Worm (Caenorhabditis elegans) whole organism, young adult: ENCODE measurements around the gene F58E6.5.
A peak's percentile ranks its signal among the peaks of the same experiment; 100 is the strongest.

ENCODE experiments used
- B0019.2 ChIP-seq: fragments of 200-800 bp; sonication (Bioruptor generic); conservative IDR thresholded peaks from 2 replicates; pipeline ENCODE4 v1.3.6; 2022; ENCODE audit warnings: missing genetic modification reagents, missing genetic modification characterization, missing compliant biosample characterization
- F23B12.7 ChIP-seq: sonication (generic microtip); optimal IDR thresholded peaks from 2 replicates; lab custom pipeline; 2017; ENCODE audit warnings: missing genetic modification characterization, mild to moderate bottlenecking, missing compliant biosample characterization, antibody characterized with exemption, moderate library complexity; ENCODE audit not compliant: insufficient read depth
- F33H1.4 ChIP-seq: fragments of 200-800 bp; sonication (Bioruptor generic); IDR thresholded peaks from 2 replicates; pipeline ENCODE4 v1.3.6; 2022; ENCODE audit warnings: missing genetic modification reagents, missing genetic modification characterization, missing compliant biosample characterization
- F57A8.1 ChIP-seq: fragments of 200-800 bp; sonication (Bioruptor generic); optimal IDR thresholded peaks from 2 replicates; lab custom pipeline; 2018; ENCODE audit warnings: mild to moderate bottlenecking, missing genetic modification characterization, moderate library complexity, missing compliant biosample characterization
- K11D2.4 ChIP-seq: fragments of 200-800 bp; sonication (Bioruptor generic); IDR thresholded peaks from 2 replicates; pipeline ENCODE4 v1.3.6; 2022; ENCODE audit warnings: missing genetic modification reagents, missing genetic modification characterization, missing compliant biosample characterization
- K12H6.12 ChIP-seq: fragments of 200-800 bp; sonication (Bioruptor generic); optimal IDR thresholded peaks from 2 replicates; lab custom pipeline; 2018; ENCODE audit warnings: mild to moderate bottlenecking, missing genetic modification characterization, missing compliant biosample characterization
- Y53F4B.3 ChIP-seq: fragments of 200-800 bp; sonication (Bioruptor generic); IDR thresholded peaks from 2 replicates; pipeline ENCODE4 v1.3.6; 2022; ENCODE audit warnings: missing genetic modification reagents, missing genetic modification characterization, missing compliant biosample characterization
- ccch-3 ChIP-seq: fragments of 200-800 bp; sonication (Bioruptor generic); optimal IDR thresholded peaks from 2 replicates; lab custom pipeline; 2018; ENCODE audit warnings: mild to moderate bottlenecking, missing genetic modification characterization, missing compliant biosample characterization
- ceh-40 ChIP-seq: fragments of 200-800 bp; sonication (Bioruptor generic); IDR thresholded peaks from 2 replicates; pipeline ENCODE4 v1.3.6; 2022; ENCODE audit warnings: missing genetic modification characterization, missing compliant biosample characterization
- die-1 ChIP-seq: sonication (generic microtip); optimal IDR thresholded peaks from 2 replicates; lab custom pipeline; 2016; ENCODE audit warnings: missing genotype, mild to moderate bottlenecking, missing genetic modification characterization, missing compliant biosample characterization
- dpl-1 ChIP-seq: fragments of 150-350 bp; optimal IDR thresholded peaks from 2 replicates; lab custom pipeline; 2014; ENCODE audit warnings: missing biosample characterization, missing genetic modification reagents, missing genetic modification characterization
- efl-1 ChIP-seq: fragments of 150-350 bp; optimal IDR thresholded peaks from 2 replicates; lab custom pipeline; 2014; ENCODE audit warnings: missing biosample characterization, missing genetic modification reagents, missing genetic modification characterization
- hmg-1.2 ChIP-seq: fragments of 200-800 bp; sonication (Bioruptor generic); IDR thresholded peaks from 2 replicates; pipeline ENCODE4 v1.3.6; 2022; ENCODE audit warnings: missing genetic modification reagents, missing genetic modification characterization, missing compliant biosample characterization
- hsf-1 ChIP-seq: fragments of 200-800 bp; sonication (Bioruptor generic); IDR thresholded peaks from 2 replicates; pipeline ENCODE4 v1.3.6; 2022; ENCODE audit warnings: missing genetic modification reagents, missing genetic modification characterization, missing compliant biosample characterization
- lag-1 ChIP-seq: fragments of 200-800 bp; sonication (Bioruptor generic); IDR thresholded peaks from 2 replicates; pipeline ENCODE4 v1.3.6; 2022; ENCODE audit warnings: missing genetic modification reagents, missing genetic modification characterization, missing compliant biosample characterization
- lin-26 ChIP-seq: fragments of 200-800 bp; sonication (Bioruptor generic); IDR thresholded peaks from 2 replicates; pipeline ENCODE4 v1.3.6; 2022; ENCODE audit warnings: missing genetic modification reagents, missing genetic modification characterization, missing compliant biosample characterization
- madf-10 ChIP-seq: sonication (generic microtip); optimal IDR thresholded peaks from 2 replicates; lab custom pipeline; 2016; ENCODE audit warnings: mild to moderate bottlenecking, missing genetic modification characterization, missing compliant biosample characterization
- madf-6 ChIP-seq: fragments of 200-800 bp; sonication (Bioruptor generic); IDR thresholded peaks from 2 replicates; pipeline ENCODE4 v1.3.6; 2022; ENCODE audit warnings: missing genetic modification reagents, missing genetic modification characterization, missing compliant biosample characterization
- mcd-1 ChIP-seq: fragments of 200-800 bp; sonication (Bioruptor generic); IDR thresholded peaks from 2 replicates; pipeline ENCODE4 v1.3.6; 2022; ENCODE audit warnings: missing genetic modification reagents, missing genetic modification characterization, missing compliant biosample characterization
- mes-4 ChIP-seq: sonication (generic microtip); optimal IDR thresholded peaks from 2 replicates; lab custom pipeline; 2016; ENCODE audit warnings: missing genotype, missing genetic modification characterization, missing compliant biosample characterization
- nfya-2 ChIP-seq: fragments of 200-800 bp; sonication (Bioruptor generic); IDR thresholded peaks from 2 replicates; pipeline ENCODE4 v1.3.6; 2022; ENCODE audit warnings: missing genetic modification reagents, missing genetic modification characterization, missing compliant biosample characterization
- nhr-120 ChIP-seq: fragments of 200-800 bp; sonication (Bioruptor generic); IDR thresholded peaks from 2 replicates; pipeline ENCODE4 v1.3.6; 2022; ENCODE audit warnings: missing genetic modification characterization, missing compliant biosample characterization
- nhr-179 ChIP-seq: sonication (generic microtip); optimal IDR thresholded peaks from 2 replicates; lab custom pipeline; 2016; ENCODE audit warnings: mild to moderate bottlenecking, missing genetic modification characterization, missing compliant biosample characterization
- nhr-80 ChIP-seq: sonication (generic microtip); optimal IDR thresholded peaks from 2 replicates; lab custom pipeline; 2016; ENCODE audit warnings: missing genetic modification characterization, missing compliant biosample characterization
- nhr-90 ChIP-seq: sonication (generic microtip); optimal IDR thresholded peaks from 2 replicates; lab custom pipeline; 2016; ENCODE audit warnings: missing genotype, mild to moderate bottlenecking, missing genetic modification characterization, missing compliant biosample characterization
- pbrm-1 ChIP-seq: fragments of 200-800 bp; sonication (Bioruptor generic); IDR thresholded peaks from 2 replicates; pipeline ENCODE4 v1.3.6; 2022; ENCODE audit warnings: missing genetic modification reagents, missing genetic modification characterization, missing compliant biosample characterization
- pha-4 ChIP-seq: fragments of 150-350 bp; sonication (generic microtip); optimal IDR thresholded peaks from 2 replicates; lab custom pipeline; 2014; ENCODE audit warnings: missing biosample characterization, missing genetic modification reagents, missing genetic modification characterization
- rec-8 ChIP-seq, 2 experiments: sonication (generic microtip); optimal IDR thresholded peaks; 2 replicates each; lab custom pipeline; 2016; ENCODE audit warnings: mild to moderate bottlenecking in 2 of 2, missing genetic modification characterization in 2 of 2, missing genetic modification reagents in 2 of 2, missing genotype in 2 of 2, missing biosample characterization in 1 of 2, missing compliant biosample characterization in 1 of 2, moderate library complexity in 1 of 2
- repo-1 ChIP-seq: sonication (generic microtip); optimal IDR thresholded peaks from 2 replicates; lab custom pipeline; 2017; ENCODE audit warnings: mild to moderate bottlenecking, missing genetic modification characterization, missing compliant biosample characterization
- sea-2 ChIP-seq: fragments of 200-800 bp; sonication (Bioruptor generic); IDR thresholded peaks from 2 replicates; pipeline ENCODE4 v1.3.6; 2022; ENCODE audit warnings: missing genetic modification characterization, missing compliant biosample characterization
- snpc-1.3 ChIP-seq: sonication (generic microtip); optimal IDR thresholded peaks from 2 replicates; lab custom pipeline; 2017; ENCODE audit warnings: missing genetic modification characterization, mild to moderate bottlenecking, missing compliant biosample characterization, antibody characterized with exemption, moderate library complexity, missing genotype, missing genetic modification reagents; ENCODE audit not compliant: insufficient read depth
- somi-1 ChIP-seq: fragments of 200-800 bp; sonication (Bioruptor generic); optimal IDR thresholded peaks from 2 replicates; lab custom pipeline; 2018; ENCODE audit warnings: mild to moderate bottlenecking, missing genetic modification characterization, missing compliant biosample characterization
- tbx-9 ChIP-seq: sonication (generic microtip); optimal IDR thresholded peaks from 2 replicates; lab custom pipeline; 2016; ENCODE audit warnings: borderline replicate concordance, missing genetic modification characterization, inconsistent platforms, missing compliant biosample characterization
- ztf-25 ChIP-seq: fragments of 200-800 bp; sonication (Bioruptor generic); IDR thresholded peaks from 2 replicates; pipeline ENCODE4 v1.3.6; 2022; ENCODE audit warnings: missing genetic modification reagents, missing genetic modification characterization, missing compliant biosample characterization
- ztf-26 ChIP-seq: sonication (generic microtip); optimal IDR thresholded peaks from 2 replicates; lab custom pipeline; 2017; ENCODE audit warnings: missing genetic modification characterization, missing compliant biosample characterization

The F58E6.5 gene

ce11 chrV:9777645-9778044 lies 23.3 kb upstream of the F58E6.5 start, which contains the start of gene smg-4:
TSS of gene smg-4 (minus strand) at chrV:9777745.
- TF ChIP-seq mcd-1 (GFP tag; lab: Robert Waterston, UW): no peak
- 0 out of 2 replicates have a peak, but pooled peaks have one; percentile 10 for TF ChIP-seq madf-6 (GFP tag; lab: Robert Waterston, UW)
- TF ChIP-seq ztf-25 (GFP tag; lab: Robert Waterston, UW): no peak
- TF ChIP-seq hsf-1 (GFP tag; lab: Robert Waterston, UW): no peak
- no peak for TF ChIP-seq efl-1 (GFP tag; lab: Kevin White, UChicago)
- no peak for TF ChIP-seq mes-4 (tag; lab: Kevin White, UChicago)
- TF ChIP-seq B0019.2 (GFP tag; lab: Robert Waterston, UW): no peak
- no peak for TF ChIP-seq snpc-1.3

- TF ChIP-seq nhr-120 (GFP tag; lab: Robert Waterston, UW) (no peak), somi-1 (GFP tag; lab: Kevin White, UChicago) (no peak), nfya-2 (GFP tag; lab: Robert Waterston, UW) (no peak), ceh-40 (GFP tag; lab: Robert Waterston, UW) (no peak), hmg-1.2 (GFP tag; lab: Robert Waterston, UW) (no peak), ztf-26 (tag; lab: Kevin White, UChicago) (no peak), repo-1 (no peak), pha-4 (tag; lab: Kevin White, UChicago) (no peak), lin-26 (GFP tag; lab: Robert Waterston, UW) (no peak), pbrm-1 (GFP tag; lab: Robert Waterston, UW) (no peak), K12H6.12 (tag; lab: Kevin White, UChicago) (no peak), nhr-179 (tag; lab: Kevin White, UChicago) (no peak), lag-1 (GFP tag; lab: Robert Waterston, UW) (no peak), K11D2.4 (GFP tag; lab: Robert Waterston, UW) (no peak), F33H1.4 (GFP tag; lab: Robert Waterston, UW) (no peak)
- TF ChIP-seq, all 124 proteins: peak for 0
Observed at ce11 chrV:9775734-9776133, 21.4 kb upstream of the F58E6.5 start, which contains the start of gene F46B6.12. TSS of gene F46B6.12 (minus strand) at chrV:9775834.

ce11 chrV:9771970-9772369 lies 17.6 kb upstream of the F58E6.5 start, which contains the start of gene F46B6.2:
TSS of gene F46B6.2 (plus strand) at chrV:9772285.
- no peak for TF ChIP-seq die-1 (tag; lab: Kevin White, UChicago)
- TF ChIP-seq nhr-120 (GFP tag; lab: Robert Waterston, UW): no peak
- TF ChIP-seq dpl-1 (GFP tag; lab: Kevin White, UChicago): no peak
- no peak for TF ChIP-seq sea-2 (GFP tag; lab: Robert Waterston, UW)
- TF ChIP-seq nhr-90 (tag; lab: Kevin White, UChicago): no peak
- TF ChIP-seq madf-10 (tag; lab: Kevin White, UChicago): no peak
- TF ChIP-seq Y53F4B.3 (GFP tag; lab: Robert Waterston, UW): no peak
- no peak for TF ChIP-seq K12H6.12 (tag; lab: Kevin White, UChicago)
- TF ChIP-seq efl-1 (GFP tag; lab: Kevin White, UChicago): no peak
- TF ChIP-seq rec-8 (tag; optimal IDR thresholded peaks at IDR 0.05; lab: Kevin White, UChicago): no peak
- TF ChIP-seq tbx-9 (tag; lab: Kevin White, UChicago): no peak
- TF ChIP-seq ccch-3 (GFP tag; lab: Kevin White, UChicago): no peak
- no peak for TF ChIP-seq F57A8.1
- no peak for TF ChIP-seq F23B12.7 (tag; lab: Kevin White, UChicago)
- no peak for TF ChIP-seq nhr-80 (tag; lab: Kevin White, UChicago)
